Worm (Caenorhabditis elegans) whole organism, late embryonic: ENCODE data around the gene Y73B6BL.31.

Experiments
- C08G9.2 ChIP-seq: sonication (generic microtip); optimal IDR thresholded peaks from 2 replicates; lab custom pipeline; 2016; ENCODE audit warnings: mild to moderate bottlenecking, missing genetic modification characterization, moderate library complexity, missing compliant biosample characterization
- C38D4.7 ChIP-seq: fragments of 200-800 bp; sonication (Bioruptor generic); optimal IDR thresholded peaks from 2 replicates; lab custom pipeline; 2018; ENCODE audit warnings: mild to moderate bottlenecking, missing genetic modification characterization, moderate library complexity, missing compliant biosample characterization
- T23F11.4 ChIP-seq: fragments of 200-800 bp; sonication (Bioruptor generic); optimal IDR thresholded peaks from 2 replicates; lab custom pipeline; 2018; ENCODE audit warnings: mild to moderate bottlenecking, missing genetic modification characterization, missing compliant biosample characterization
- ahr-1 ChIP-seq: sonication (generic microtip); optimal IDR thresholded peaks from 2 replicates; lab custom pipeline; 2016; ENCODE audit warnings: missing genetic modification characterization, missing compliant biosample characterization
- ama-1 ChIP-seq: fragments of 150-350 bp; optimal IDR thresholded peaks from 2 replicates; lab custom pipeline; 2014
- ceh-14 ChIP-seq: sonication (generic microtip); optimal IDR thresholded peaks from 2 replicates; lab custom pipeline; 2016; ENCODE audit warnings: missing genotype, missing genetic modification characterization, missing compliant biosample characterization
- ceh-30 ChIP-seq: fragments of 150-350 bp; optimal IDR thresholded peaks from 2 replicates; lab custom pipeline; 2014; ENCODE audit warnings: missing biosample characterization, missing genetic modification characterization
- ceh-48 ChIP-seq: sonication (generic microtip); optimal IDR thresholded peaks from 2 replicates; lab custom pipeline; 2016; ENCODE audit warnings: missing genetic modification characterization, inconsistent platforms, missing compliant biosample characterization
- ceh-6 ChIP-seq: fragments of 200-800 bp; sonication (Bioruptor generic); optimal IDR thresholded peaks from 2 replicates; lab custom pipeline; 2018; ENCODE audit warnings: mild to moderate bottlenecking, missing genetic modification characterization, missing compliant biosample characterization
- dmd-4 ChIP-seq: sonication (generic microtip); optimal IDR thresholded peaks from 2 replicates; lab custom pipeline; 2016; ENCODE audit warnings: borderline replicate concordance, missing genetic modification characterization, missing compliant biosample characterization
- elt-4 ChIP-seq: sonication (generic microtip); optimal IDR thresholded peaks from 2 replicates; lab custom pipeline; 2016; ENCODE audit warnings: missing genetic modification characterization, missing compliant biosample characterization
- ets-4 ChIP-seq: sonication (generic microtip); optimal IDR thresholded peaks from 2 replicates; lab custom pipeline; 2016; ENCODE audit warnings: missing genetic modification characterization, missing compliant biosample characterization
- fax-1 ChIP-seq: sonication (generic microtip); optimal IDR thresholded peaks from 2 replicates; lab custom pipeline; 2016; ENCODE audit warnings: missing genotype, missing genetic modification characterization, missing compliant biosample characterization
- fkh-6 ChIP-seq: sonication (generic microtip); optimal IDR thresholded peaks from 2 replicates; lab custom pipeline; 2016; ENCODE audit warnings: missing genetic modification characterization, missing compliant biosample characterization
- hlh-15 ChIP-seq: sonication (generic microtip); optimal IDR thresholded peaks from 2 replicates; lab custom pipeline; 2016; ENCODE audit warnings: missing genetic modification characterization, missing compliant biosample characterization
- hlh-30 ChIP-seq: sonication (generic microtip); optimal IDR thresholded peaks from 2 replicates; lab custom pipeline; 2017; ENCODE audit warnings: antibody characterized with exemption, missing genetic modification characterization, missing compliant biosample characterization; ENCODE audit not compliant: insufficient read depth
- hlh-6 ChIP-seq: sonication (generic microtip); optimal IDR thresholded peaks from 2 replicates; lab custom pipeline; 2016; ENCODE audit warnings: missing genotype, missing genetic modification characterization, missing compliant biosample characterization
- hlh-8 ChIP-seq: sonication (generic microtip); optimal IDR thresholded peaks from 2 replicates; lab custom pipeline; 2016; ENCODE audit warnings: missing genotype, missing genetic modification characterization, missing compliant biosample characterization
- lim-6 ChIP-seq: sonication (generic microtip); optimal IDR thresholded peaks from 2 replicates; lab custom pipeline; 2016; ENCODE audit warnings: missing genetic modification characterization, missing compliant biosample characterization
- nfya-1 ChIP-seq: sonication (generic microtip); optimal IDR thresholded peaks from 2 replicates; lab custom pipeline; 2017; ENCODE audit warnings: missing genetic modification characterization, mild to moderate bottlenecking, missing compliant biosample characterization, antibody characterized with exemption, moderate library complexity
- nhr-11 ChIP-seq: fragments of 150-350 bp; optimal IDR thresholded peaks from 2 replicates; lab custom pipeline; 2014; ENCODE audit warnings: missing biosample characterization, missing genetic modification characterization
- nhr-232 ChIP-seq: sonication (generic microtip); optimal IDR thresholded peaks from 2 replicates; lab custom pipeline; 2016; ENCODE audit warnings: missing genetic modification characterization, missing compliant biosample characterization
- npax-4 ChIP-seq: sonication (generic microtip); optimal IDR thresholded peaks from 2 replicates; lab custom pipeline; 2016; ENCODE audit warnings: missing genetic modification characterization, missing compliant biosample characterization
- pat-9 ChIP-seq: fragments of 200-800 bp; sonication (Bioruptor generic); optimal IDR thresholded peaks from 2 replicates; lab custom pipeline; 2018; ENCODE audit warnings: mild to moderate bottlenecking, missing genetic modification characterization, moderate library complexity, missing compliant biosample characterization
- pax-1 ChIP-seq: fragments of 150-350 bp; optimal IDR thresholded peaks from 2 replicates; lab custom pipeline; 2014; ENCODE audit warnings: missing biosample characterization, missing genetic modification characterization
- pqm-1 ChIP-seq: sonication (generic microtip); optimal IDR thresholded peaks from 2 replicates; lab custom pipeline; 2016; ENCODE audit warnings: missing genetic modification characterization, missing compliant biosample characterization
- ref-2 ChIP-seq: sonication (generic microtip); optimal IDR thresholded peaks from 2 replicates; lab custom pipeline; 2016; ENCODE audit warnings: missing genetic modification characterization, missing compliant biosample characterization
- rnt-1 ChIP-seq: sonication (generic microtip); optimal IDR thresholded peaks from 2 replicates; lab custom pipeline; 2016; ENCODE audit warnings: missing genetic modification characterization, missing compliant biosample characterization
- sox-2 ChIP-seq: fragments of 200-800 bp; sonication (Bioruptor generic); IDR thresholded peaks from 2 replicates; pipeline ENCODE4 v1.3.6; 2022; ENCODE audit warnings: missing genetic modification reagents, missing genetic modification characterization, missing compliant biosample characterization
- tbx-2 ChIP-seq: sonication (generic microtip); optimal IDR thresholded peaks from 2 replicates; lab custom pipeline; 2016; ENCODE audit warnings: missing genetic modification characterization, missing compliant biosample characterization
- tbx-7 ChIP-seq: sonication (generic microtip); optimal IDR thresholded peaks from 2 replicates; lab custom pipeline; 2016; ENCODE audit warnings: missing genotype, missing genetic modification characterization, missing compliant biosample characterization
- unc-42 ChIP-seq: sonication (generic microtip); optimal IDR thresholded peaks from 2 replicates; lab custom pipeline; 2016; ENCODE audit warnings: missing genotype, missing genetic modification characterization, missing compliant biosample characterization
- unc-55 ChIP-seq: sonication (generic microtip); optimal IDR thresholded peaks from 2 replicates; lab custom pipeline; 2017; ENCODE audit warnings: missing biosample characterization, missing genetic modification reagents, missing genetic modification characterization
- unc-86 ChIP-seq: sonication (generic microtip); optimal IDR thresholded peaks from 2 replicates; lab custom pipeline; 2016; ENCODE audit warnings: missing genetic modification characterization, missing compliant biosample characterization
- zip-5 ChIP-seq: sonication (generic microtip); optimal IDR thresholded peaks from 2 replicates; lab custom pipeline; 2016; ENCODE audit warnings: missing genetic modification characterization, missing compliant biosample characterization

Gene Y73B6BL.31

ce11 chrIV:6431582-6431981 is 10.1 kb upstream of the Y73B6BL.31 start, which contains the start of gene acp-7:
acp-7 (minus strand) TSS chrIV:6431682.
- TF ChIP-seq elt-4 = no peak
- TF ChIP-seq fkh-6 (tag; lab: Kevin White, UChicago) = no peak
- TF ChIP-seq hlh-15 (tag; lab: Kevin White, UChicago) = no peak
- TF ChIP-seq ceh-30 (tag; lab: Kevin White, UChicago) = no peak
- TF ChIP-seq ets-4 = no peak
- TF ChIP-seq ahr-1 (tag; lab: Kevin White, UChicago) = no peak
- no peak for TF ChIP-seq tbx-2 (tag; lab: Kevin White, UChicago)
- no peak for TF ChIP-seq zip-5 (tag; lab: Kevin White, UChicago)
- no peak for TF ChIP-seq pax-1 (tag; lab: Kevin White, UChicago)
- no peak for TF ChIP-seq ref-2 (tag; lab: Kevin White, UChicago)
- TF ChIP-seq, all 69 proteins: peak for 0

ce11 chrIV:6432375-6432774 is 9.3 kb upstream of the Y73B6BL.31 start:
- no peak for TF ChIP-seq rnt-1
- no peak for TF ChIP-seq nfya-1
- no peak for TF ChIP-seq nhr-11 (tag; lab: Kevin White, UChicago)
- no peak for TF ChIP-seq zip-5 (tag; lab: Kevin White, UChicago)
- no peak for TF ChIP-seq hlh-15 (tag; lab: Kevin White, UChicago)
- TF ChIP-seq unc-86 (tag; lab: Kevin White, UChicago) = no peak
- no peak for TF ChIP-seq T23F11.4 (GFP tag; lab: Kevin White, UChicago)
- no peak for TF ChIP-seq pqm-1 (tag; lab: Kevin White, UChicago)
- TF ChIP-seq nhr-232 (tag; lab: Kevin White, UChicago) = no peak
- TF ChIP-seq unc-55 (GFP tag; lab: Kevin White, UChicago) = no peak
- TF ChIP-seq ama-1 = no peak
- no peak for TF ChIP-seq C38D4.7 (GFP tag; lab: Kevin White, UChicago)
- no peak for TF ChIP-seq dmd-4 (tag; lab: Kevin White, UChicago)
- TF ChIP-seq sox-2 (GFP tag; lab: Robert Waterston, UW) = no peak
- TF ChIP-seq npax-4 (tag; lab: Kevin White, UChicago) = no peak
- no peak for TF ChIP-seq fax-1 (tag; lab: Kevin White, UChicago)
- TF ChIP-seq elt-4 = no peak
- TF ChIP-seq hlh-30 (tag; lab: Kevin White, UChicago) = no peak
- no peak for TF ChIP-seq fkh-6 (tag; lab: Kevin White, UChicago)
- no peak for TF ChIP-seq hlh-8 (tag; lab: Kevin White, UChicago)

- TF ChIP-seq npax-4 (tag; lab: Kevin White, UChicago) = no peak
- TF ChIP-seq rnt-1 = no peak
- TF ChIP-seq dmd-4 (tag; lab: Kevin White, UChicago) = no peak
- no peak for TF ChIP-seq tbx-7 (tag; lab: Kevin White, UChicago)
- no peak for TF ChIP-seq hlh-6 (tag; lab: Kevin White, UChicago)
- no peak for TF ChIP-seq C08G9.2 (tag; lab: Kevin White, UChicago)
- TF ChIP-seq pat-9 (tag; lab: Kevin White, UChicago) = no peak
- no peak for TF ChIP-seq lim-6 (tag; lab: Kevin White, UChicago)
- TF ChIP-seq unc-42 (tag; lab: Kevin White, UChicago) = no peak
Measured at ce11 chrIV:6433424-6433823, 8.3 kb upstream of the Y73B6BL.31 start.

- TF ChIP-seq ceh-48 (tag; lab: Kevin White, UChicago) = no peak
- no peak for TF ChIP-seq hlh-6 (tag; lab: Kevin White, UChicago)
- TF ChIP-seq ceh-14 = no peak
- no peak for TF ChIP-seq ceh-6 (GFP tag; lab: Kevin White, UChicago)
Measured at ce11 chrIV:6438051-6438450, 3.6 kb upstream of the Y73B6BL.31 start, which contains the start of gene dlc-5. dlc-5 (plus strand) TSS chrIV:6438204.
